Fruit fly (Drosophila melanogaster) whole organism, adult: Measurements from ENCODE around the gene bif.

ENCODE experiments used
- CG11617 ChIP-seq: fragments of 200-800 bp; sonication (Bioruptor generic); optimal IDR thresholded peaks from 2 replicates; lab custom pipeline; 2017; ENCODE audit warnings: mild to moderate bottlenecking, missing biosample characterization, missing genetic modification reagents, missing genetic modification characterization
- CG1620 ChIP-seq: fragments of 200-800 bp; sonication (Bioruptor generic); optimal IDR thresholded peaks from 2 replicates; lab custom pipeline; 2016; ENCODE audit warnings: missing biosample characterization, missing genetic modification characterization
- CG33017 ChIP-seq: fragments of 200-800 bp; sonication (Bioruptor generic); optimal IDR thresholded peaks from 2 replicates; lab custom pipeline; 2018; ENCODE audit warnings: missing biosample characterization, mild to moderate bottlenecking, missing genetic modification characterization, moderate library complexity
- CG5204 ChIP-seq: fragments of 200-800 bp; sonication (Bioruptor generic); optimal IDR thresholded peaks from 2 replicates; lab custom pipeline; 2016; ENCODE audit warnings: missing biosample characterization, missing genetic modification characterization
- CG7101 ChIP-seq: fragments of 200-800 bp; sonication (Bioruptor generic); optimal IDR thresholded peaks from 2 replicates; lab custom pipeline; 2018; ENCODE audit warnings: missing biosample characterization, mild to moderate bottlenecking, missing genetic modification characterization, moderate library complexity
- Mnt ChIP-seq: fragments of 200-800 bp; sonication (Bioruptor generic); optimal IDR thresholded peaks from 2 replicates; lab custom pipeline; 2016; ENCODE audit warnings: missing biosample characterization, mild to moderate bottlenecking, missing genetic modification characterization
- cnc ChIP-seq, 2 experiments: fragments of >200 bp; optimal IDR thresholded peaks; 2 replicates each; lab custom pipeline; 2017
- kay ChIP-seq: fragments of 200-800 bp; sonication (Bioruptor generic); peaks from one replicate; lab custom pipeline; 2016; ENCODE audit warnings: missing biosample characterization, missing genetic modification characterization, borderline replicate concordance
- tj ChIP-seq: fragments of 200-800 bp; sonication (Bioruptor generic); optimal IDR thresholded peaks from 3 replicates; lab custom pipeline; 2017; ENCODE audit warnings: missing biosample characterization, mild to moderate bottlenecking, missing genetic modification characterization, moderate library complexity
- toe ChIP-seq: fragments of 200-800 bp; sonication (Bioruptor generic); optimal IDR thresholded peaks from 2 replicates; lab custom pipeline; 2016; ENCODE audit warnings: missing biosample characterization, missing genetic modification characterization

DNA sequence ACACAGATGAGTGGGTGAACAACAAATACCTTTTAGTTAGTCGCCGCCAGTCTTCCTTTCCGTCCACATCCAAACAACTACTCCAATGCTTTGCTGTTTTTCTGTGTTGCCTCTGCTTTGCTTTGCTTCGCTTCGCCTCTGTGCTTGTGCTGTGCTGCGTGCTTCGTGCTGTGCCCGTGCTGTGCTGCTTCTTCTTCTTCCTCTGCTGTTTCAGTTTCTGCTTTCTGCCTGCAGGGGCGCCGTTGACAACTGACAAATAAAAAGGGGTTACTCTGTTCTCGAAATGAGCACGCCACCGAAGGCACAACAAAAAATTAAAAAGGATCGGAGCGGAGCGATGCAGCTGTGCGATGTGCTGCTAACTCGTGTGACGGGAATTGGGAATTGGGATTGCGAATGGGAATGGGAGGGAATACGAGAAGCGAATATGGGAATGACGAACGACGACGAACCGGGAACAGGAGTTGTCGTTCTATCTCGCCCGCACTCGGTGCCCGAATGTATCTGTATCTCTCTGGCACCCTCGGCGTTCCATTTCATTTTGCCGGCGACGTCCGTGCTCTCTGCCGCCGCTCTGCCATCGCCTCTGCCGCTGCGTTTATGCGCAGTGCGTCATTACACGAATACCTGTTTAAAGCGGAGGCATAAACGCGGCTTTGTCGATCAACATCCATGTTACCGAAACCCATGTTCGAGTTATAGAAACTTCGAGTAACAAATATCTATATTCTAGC is 35.9 kb downstream of the bif start:
- TF ChIP-seq kay (GFP tag; lab: Kevin White, UChicago) = no peak
- peak; percentile 46 for TF ChIP-seq Mnt (GFP tag; lab: Kevin White, UChicago)
- no peak for TF ChIP-seq toe (GFP tag; lab: Kevin White, UChicago)
- no peak for TF ChIP-seq CG5204 (GFP tag; lab: Kevin White, UChicago)
- TF ChIP-seq CG1620 (GFP tag; lab: Kevin White, UChicago) = peak; percentile 17
- TF ChIP-seq CG11617 = peak; percentile 7
- no peak for TF ChIP-seq CG33017 (tag; lab: Kevin White, UChicago)
- peak; percentile 41 for TF ChIP-seq CG7101 (tag; lab: Kevin White, UChicago)
- TF ChIP-seq tj = peak; percentile 75
- no peak for TF ChIP-seq cnc (optimal IDR thresholded peaks at IDR 0.05; lab: Kevin White, UChicago)
